Worm (Caenorhabditis elegans): ENCODE data around the gene igcm-3.

- TF ChIP-seq ztf-23 (GFP tag; IDR thresholded peaks at IDR 0.05), result no peak
- no peak for TF ChIP-seq flt-1 (GFP tag; IDR thresholded peaks at IDR 0.05)
- no peak for TF ChIP-seq tab-1 (GFP tag; IDR thresholded peaks at IDR 0.05)
- no peak for TF ChIP-seq ref-1 (GFP tag; conservative IDR thresholded peaks at IDR 0.05)
Observed at ce11 chrX:2674514-2674913, 31.1 kb downstream of the igcm-3 start.
